Worm (Caenorhabditis elegans): ENCODE data around the gene srj-54.

- no peak for TF ChIP-seq flt-1 (GFP tag; IDR thresholded peaks at IDR 0.05)
- TF ChIP-seq ztf-23 (GFP tag; IDR thresholded peaks at IDR 0.05) = no peak
Observed at ce11 chrV:2888681-2889080, 29.0 kb upstream of the srj-54 start, which contains the start of gene srw-4.
